Worm (Caenorhabditis elegans) whole organism, young adult: Measurements from ENCODE around the gene Y25C1A.8.

Experiments used
- B0336.3 ChIP-seq: fragments of 200-800 bp; sonication (Bioruptor generic); IDR thresholded peaks from 2 replicates; pipeline ENCODE4 v1.3.6; 2022; ENCODE audit warnings: missing genetic modification characterization, missing compliant biosample characterization
- F37B4.10 ChIP-seq: fragments of 200-800 bp; sonication (Bioruptor generic); IDR thresholded peaks from 2 replicates; pipeline ENCODE4 v1.3.6; 2022; ENCODE audit warnings: missing genetic modification characterization, missing compliant biosample characterization
- F55B11.4 ChIP-seq: sonication (generic microtip); optimal IDR thresholded peaks from 2 replicates; lab custom pipeline; 2016; ENCODE audit warnings: missing compliant biosample characterization, missing genetic modification characterization, borderline replicate concordance; ENCODE audit not compliant: insufficient read depth
- K12H6.12 ChIP-seq: fragments of 200-800 bp; sonication (Bioruptor generic); optimal IDR thresholded peaks from 2 replicates; lab custom pipeline; 2018; ENCODE audit warnings: mild to moderate bottlenecking, missing genetic modification characterization, missing compliant biosample characterization
- Y53G8AR.9 ChIP-seq: fragments of 200-800 bp; sonication (Bioruptor generic); conservative IDR thresholded peaks from 2 replicates; pipeline ENCODE4 v1.3.6; 2022; ENCODE audit warnings: missing genetic modification reagents, missing genetic modification characterization, missing compliant biosample characterization
- athp-1 ChIP-seq: sonication (generic microtip); optimal IDR thresholded peaks from 2 replicates; lab custom pipeline; 2017; ENCODE audit warnings: mild to moderate bottlenecking, missing genetic modification characterization, missing compliant biosample characterization
- dox-1 ChIP-seq: fragments of 200-800 bp; sonication (Bioruptor generic); IDR thresholded peaks from 2 replicates; pipeline ENCODE4 v1.3.6; 2022; ENCODE audit warnings: missing genetic modification reagents, missing genetic modification characterization, missing compliant biosample characterization
- egl-18 ChIP-seq: fragments of 200-800 bp; sonication (Bioruptor generic); IDR thresholded peaks from 2 replicates; pipeline ENCODE4 v1.3.6; 2022; ENCODE audit warnings: missing genetic modification reagents, missing genetic modification characterization, missing compliant biosample characterization
- hmg-1.2 ChIP-seq: fragments of 200-800 bp; sonication (Bioruptor generic); IDR thresholded peaks from 2 replicates; pipeline ENCODE4 v1.3.6; 2022; ENCODE audit warnings: missing genetic modification reagents, missing genetic modification characterization, missing compliant biosample characterization
- madf-6 ChIP-seq: fragments of 200-800 bp; sonication (Bioruptor generic); IDR thresholded peaks from 2 replicates; pipeline ENCODE4 v1.3.6; 2022; ENCODE audit warnings: missing genetic modification reagents, missing genetic modification characterization, missing compliant biosample characterization
- mel-28 ChIP-seq: sonication (generic microtip); optimal IDR thresholded peaks from 2 replicates; lab custom pipeline; 2016; ENCODE audit warnings: borderline replicate concordance, mild to moderate bottlenecking, missing genetic modification characterization, missing compliant biosample characterization
- nfyb-1 ChIP-seq: fragments of 200-800 bp; sonication (Bioruptor generic); IDR thresholded peaks from 2 replicates; pipeline ENCODE4 v1.3.6; 2022; ENCODE audit warnings: missing genetic modification reagents, missing genetic modification characterization, missing compliant biosample characterization
- rcor-1 ChIP-seq: fragments of 200-800 bp; sonication (Bioruptor generic); IDR thresholded peaks from 2 replicates; pipeline ENCODE4 v1.3.6; 2022; ENCODE audit warnings: missing genetic modification reagents, missing genetic modification characterization, missing compliant biosample characterization
- rpc-1 ChIP-seq, 2 experiments: fragments of 150-350 bp in 1 of 2; sonication (generic microtip) in 1 of 2; optimal IDR thresholded peaks; 2 replicates each; lab custom pipeline; 2014 to 2018; ENCODE audit warnings: missing biosample characterization in 1 of 2, missing genetic modification characterization in 1 of 2, missing genetic modification reagents in 1 of 2, missing genotype in 1 of 2
- sdz-38 ChIP-seq: sonication (generic microtip); optimal IDR thresholded peaks from 2 replicates; lab custom pipeline; 2016; ENCODE audit warnings: missing genotype, missing genetic modification characterization, missing compliant biosample characterization
- snpc-1.1 ChIP-seq: sonication (generic microtip); optimal IDR thresholded peaks from 2 replicates; lab custom pipeline; 2017; ENCODE audit warnings: missing genetic modification characterization, mild to moderate bottlenecking, missing compliant biosample characterization, antibody characterized with exemption, moderate library complexity, missing genotype, missing genetic modification reagents; ENCODE audit not compliant: insufficient read depth
- snpc-4 ChIP-seq, 5 experiments: fragments of 150-350 bp in 1 of 5; sonication (generic microtip) in 4 of 5; optimal IDR thresholded peaks; 2 replicates each; lab custom pipeline; 2014 to 2018; ENCODE audit warnings: missing genetic modification characterization in 5 of 5, missing biosample characterization in 3 of 5, antibody characterized with exemption in 2 of 5, mild to moderate bottlenecking in 2 of 5, missing compliant biosample characterization in 2 of 5, missing genotype in 2 of 5, moderate library complexity in 2 of 5, missing genetic modification reagents in 1 of 5
- sptf-2 ChIP-seq: fragments of 200-800 bp; sonication (Bioruptor generic); optimal IDR thresholded peaks from 2 replicates; lab custom pipeline; 2018; ENCODE audit warnings: mild to moderate bottlenecking, missing genetic modification characterization, missing compliant biosample characterization
- ztf-25 ChIP-seq: fragments of 200-800 bp; sonication (Bioruptor generic); IDR thresholded peaks from 2 replicates; pipeline ENCODE4 v1.3.6; 2022; ENCODE audit warnings: missing genetic modification reagents, missing genetic modification characterization, missing compliant biosample characterization

The Y25C1A.8 gene

DNA sequence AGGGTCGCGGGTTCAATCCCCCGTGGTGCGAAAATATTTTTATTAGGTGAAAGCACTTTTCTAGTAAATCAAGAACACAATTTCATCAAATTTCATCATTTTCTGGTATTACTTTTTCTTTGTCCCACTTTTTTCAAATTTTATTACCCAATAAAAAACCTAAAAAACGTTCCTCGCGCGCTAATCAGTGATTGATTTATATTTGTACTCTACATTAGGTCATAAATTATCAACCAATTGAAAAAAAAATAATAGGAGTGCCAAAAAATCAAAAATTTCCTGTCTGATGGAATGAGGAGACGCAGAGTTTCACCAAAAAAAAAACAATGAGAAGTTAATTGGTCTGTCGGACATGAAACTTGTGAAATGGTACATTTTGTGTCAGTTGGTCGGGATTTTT is 52.1 kb downstream of the Y25C1A.8 start:
- TF ChIP-seq athp-1 (tag; lab: Kevin White, UChicago) (no peak), madf-6 (GFP tag; lab: Robert Waterston, UW) (no peak), Y53G8AR.9 (no peak), F55B11.4 (tag; lab: Kevin White, UChicago) (no peak), nfyb-1 (GFP tag; lab: Robert Waterston, UW) (no peak), egl-18 (GFP tag; lab: Robert Waterston, UW) (no peak), sptf-2 (GFP tag; lab: Kevin White, UChicago) (no peak), rcor-1 (GFP tag; lab: Robert Waterston, UW) (no peak), mel-28 (tag; lab: Kevin White, UChicago) (no peak), K12H6.12 (tag; lab: Kevin White, UChicago) (no peak), sdz-38 (tag; lab: Kevin White, UChicago) (no peak), ztf-25 (GFP tag; lab: Robert Waterston, UW) (no peak), rpc-1 (optimal IDR thresholded peaks at IDR 0.05; lab: Kevin White, UChicago) (no peak), rpc-1 (tag; optimal IDR thresholded peaks at IDR 0.05; lab: Kevin White, UChicago) (no peak)

DNA sequence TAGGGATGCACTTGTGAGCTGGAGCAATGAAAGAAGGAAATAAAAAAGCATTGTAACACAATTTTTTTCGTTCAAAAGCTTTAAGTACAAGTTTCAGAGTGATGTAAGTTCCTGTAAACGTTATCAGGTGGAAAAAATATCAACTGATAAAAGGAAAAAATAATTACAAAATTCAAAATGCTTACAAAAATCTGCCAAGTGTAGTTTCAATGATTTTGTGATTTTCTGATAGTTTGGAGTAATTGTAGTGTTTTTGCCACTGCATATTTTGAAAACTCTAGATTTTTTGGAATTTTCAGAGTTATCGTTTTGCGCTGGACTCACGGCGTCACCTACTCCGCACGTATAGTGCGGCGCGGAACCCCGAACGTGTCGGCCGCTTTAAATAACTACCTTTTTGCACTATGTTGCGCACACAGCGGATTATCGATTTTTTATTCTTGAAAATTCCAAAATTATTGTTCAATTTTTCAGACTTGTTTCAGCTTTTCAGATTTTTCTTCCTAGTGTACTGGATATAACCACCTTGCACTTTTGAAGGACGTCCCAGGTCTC is 53.3 kb downstream of the Y25C1A.8 start, which contains the start of gene clec-2:
clec-2 (minus strand) TSS at position 51 of the 555 bp plus-strand sequence.
- no peak for TF ChIP-seq F37B4.10
- no peak for TF ChIP-seq snpc-4 (GFP tag; optimal IDR thresholded peaks at IDR 0.05; lab: Kevin White, UChicago)
- peak in 2 of 4 experiments; percentile 69 to 76 for TF ChIP-seq snpc-4 (tag; optimal IDR thresholded peaks at IDR 0.05; lab: Kevin White, UChicago)
- peak; percentile 10 for TF ChIP-seq snpc-1.1 (tag; lab: Kevin White, UChicago)
- no peak for TF ChIP-seq B0336.3 (GFP tag; lab: Robert Waterston, UW)
- peak; percentile 39 for TF ChIP-seq hmg-1.2 (GFP tag; lab: Robert Waterston, UW)
- no peak for TF ChIP-seq dox-1 (GFP tag; lab: Robert Waterston, UW)
